Worm (Caenorhabditis elegans) whole organism, late embryonic: Measurements from ENCODE around the gene spat-3.
A peak's percentile ranks its signal among the peaks of the same experiment; 100 is the strongest.

Source experiments
- C08G9.2 ChIP-seq: sonication (generic microtip); optimal IDR thresholded peaks from 2 replicates; lab custom pipeline; 2016; ENCODE audit warnings: mild to moderate bottlenecking, missing genetic modification characterization, moderate library complexity, missing compliant biosample characterization
- F13H6.1 ChIP-seq: sonication (generic microtip); optimal IDR thresholded peaks from 2 replicates; lab custom pipeline; 2016; ENCODE audit warnings: missing genetic modification characterization, missing compliant biosample characterization
- K02D7.2 ChIP-seq: sonication (generic microtip); optimal IDR thresholded peaks from 2 replicates; lab custom pipeline; 2017; ENCODE audit warnings: mild to moderate bottlenecking, missing genetic modification characterization, missing compliant biosample characterization
- K09A11.1 ChIP-seq: sonication (generic microtip); optimal IDR thresholded peaks from 2 replicates; lab custom pipeline; 2017; ENCODE audit warnings: antibody characterized with exemption, mild to moderate bottlenecking, missing genetic modification characterization, missing compliant biosample characterization; ENCODE audit not compliant: insufficient read depth
- T23F11.4 ChIP-seq: fragments of 200-800 bp; sonication (Bioruptor generic); optimal IDR thresholded peaks from 2 replicates; lab custom pipeline; 2018; ENCODE audit warnings: mild to moderate bottlenecking, missing genetic modification characterization, missing compliant biosample characterization
- Y22D7AL.16 ChIP-seq: sonication (generic microtip); optimal IDR thresholded peaks from 2 replicates; lab custom pipeline; 2016; ENCODE audit warnings: missing genetic modification characterization, missing compliant biosample characterization
- ahr-1 ChIP-seq: sonication (generic microtip); optimal IDR thresholded peaks from 2 replicates; lab custom pipeline; 2016; ENCODE audit warnings: missing genetic modification characterization, missing compliant biosample characterization
- ceh-18 ChIP-seq: sonication (generic microtip); optimal IDR thresholded peaks from 2 replicates; lab custom pipeline; 2016; ENCODE audit warnings: missing genetic modification characterization, missing compliant biosample characterization
- ceh-19 ChIP-seq: fragments of 200-800 bp; sonication (Bioruptor generic); optimal IDR thresholded peaks from 2 replicates; lab custom pipeline; 2018; ENCODE audit warnings: mild to moderate bottlenecking, missing genetic modification characterization, missing compliant biosample characterization
- ceh-22 ChIP-seq: sonication (generic microtip); optimal IDR thresholded peaks from 2 replicates; lab custom pipeline; 2017; ENCODE audit warnings: missing biosample characterization, missing genetic modification characterization
- ceh-24 ChIP-seq: sonication (generic microtip); optimal IDR thresholded peaks from 2 replicates; lab custom pipeline; 2016; ENCODE audit warnings: mild to moderate bottlenecking, missing genetic modification characterization, missing compliant biosample characterization
- ceh-30 ChIP-seq: fragments of 150-350 bp; optimal IDR thresholded peaks from 2 replicates; lab custom pipeline; 2014; ENCODE audit warnings: missing biosample characterization, missing genetic modification characterization
- ceh-31 ChIP-seq: sonication (generic microtip); optimal IDR thresholded peaks from 2 replicates; lab custom pipeline; 2016; ENCODE audit warnings: missing genetic modification characterization, missing compliant biosample characterization
- ceh-45 ChIP-seq: fragments of 200-800 bp; sonication (Bioruptor generic); IDR thresholded peaks from 2 replicates; pipeline ENCODE4 v1.3.6; 2022; ENCODE audit warnings: missing genetic modification reagents, missing genetic modification characterization, missing compliant biosample characterization
- ceh-48 ChIP-seq: sonication (generic microtip); optimal IDR thresholded peaks from 2 replicates; lab custom pipeline; 2016; ENCODE audit warnings: missing genetic modification characterization, inconsistent platforms, missing compliant biosample characterization
- ceh-6 ChIP-seq: fragments of 200-800 bp; sonication (Bioruptor generic); optimal IDR thresholded peaks from 2 replicates; lab custom pipeline; 2018; ENCODE audit warnings: mild to moderate bottlenecking, missing genetic modification characterization, missing compliant biosample characterization
- ceh-9 ChIP-seq: sonication (generic microtip); optimal IDR thresholded peaks from 2 replicates; lab custom pipeline; 2016; ENCODE audit warnings: mild to moderate bottlenecking, missing genetic modification characterization, inconsistent platforms, missing compliant biosample characterization
- che-1 ChIP-seq: sonication (generic microtip); optimal IDR thresholded peaks from 2 replicates; lab custom pipeline; 2016; ENCODE audit warnings: mild to moderate bottlenecking, missing genetic modification characterization, missing compliant biosample characterization
- dmd-4 ChIP-seq: sonication (generic microtip); optimal IDR thresholded peaks from 2 replicates; lab custom pipeline; 2016; ENCODE audit warnings: borderline replicate concordance, missing genetic modification characterization, missing compliant biosample characterization
- fax-1 ChIP-seq: sonication (generic microtip); optimal IDR thresholded peaks from 2 replicates; lab custom pipeline; 2016; ENCODE audit warnings: missing genotype, missing genetic modification characterization, missing compliant biosample characterization
- fkh-6 ChIP-seq: sonication (generic microtip); optimal IDR thresholded peaks from 2 replicates; lab custom pipeline; 2016; ENCODE audit warnings: missing genetic modification characterization, missing compliant biosample characterization
- hlh-13 ChIP-seq: fragments of 200-800 bp; sonication (Bioruptor generic); optimal IDR thresholded peaks from 2 replicates; lab custom pipeline; 2018; ENCODE audit warnings: mild to moderate bottlenecking, missing genetic modification characterization, missing compliant biosample characterization
- hlh-15 ChIP-seq: sonication (generic microtip); optimal IDR thresholded peaks from 2 replicates; lab custom pipeline; 2016; ENCODE audit warnings: missing genetic modification characterization, missing compliant biosample characterization
- hlh-6 ChIP-seq: sonication (generic microtip); optimal IDR thresholded peaks from 2 replicates; lab custom pipeline; 2016; ENCODE audit warnings: missing genotype, missing genetic modification characterization, missing compliant biosample characterization
- hlh-8 ChIP-seq: sonication (generic microtip); optimal IDR thresholded peaks from 2 replicates; lab custom pipeline; 2016; ENCODE audit warnings: missing genotype, missing genetic modification characterization, missing compliant biosample characterization
- lim-6 ChIP-seq: sonication (generic microtip); optimal IDR thresholded peaks from 2 replicates; lab custom pipeline; 2016; ENCODE audit warnings: missing genetic modification characterization, missing compliant biosample characterization
- mec-3 ChIP-seq: sonication (generic microtip); optimal IDR thresholded peaks from 2 replicates; lab custom pipeline; 2016; ENCODE audit warnings: borderline replicate concordance, missing genetic modification characterization, missing compliant biosample characterization
- nhr-11 ChIP-seq: fragments of 150-350 bp; optimal IDR thresholded peaks from 2 replicates; lab custom pipeline; 2014; ENCODE audit warnings: missing biosample characterization, missing genetic modification characterization
- nhr-232 ChIP-seq: sonication (generic microtip); optimal IDR thresholded peaks from 2 replicates; lab custom pipeline; 2016; ENCODE audit warnings: missing genetic modification characterization, missing compliant biosample characterization
- odd-2 ChIP-seq: sonication (generic microtip); optimal IDR thresholded peaks from 2 replicates; lab custom pipeline; 2017; ENCODE audit warnings: antibody characterized with exemption, mild to moderate bottlenecking, missing genetic modification characterization, missing compliant biosample characterization
- pat-9 ChIP-seq: fragments of 200-800 bp; sonication (Bioruptor generic); optimal IDR thresholded peaks from 2 replicates; lab custom pipeline; 2018; ENCODE audit warnings: mild to moderate bottlenecking, missing genetic modification characterization, moderate library complexity, missing compliant biosample characterization
- pha-2 ChIP-seq: sonication (generic microtip); optimal IDR thresholded peaks from 2 replicates; lab custom pipeline; 2017; ENCODE audit warnings: mild to moderate bottlenecking, missing genetic modification characterization, missing compliant biosample characterization
- sdc-2 ChIP-seq: sonication (generic microtip); optimal IDR thresholded peaks from 2 replicates; lab custom pipeline; 2016; ENCODE audit warnings: missing genotype, missing genetic modification characterization, missing compliant biosample characterization
- sox-2 ChIP-seq: fragments of 200-800 bp; sonication (Bioruptor generic); IDR thresholded peaks from 2 replicates; pipeline ENCODE4 v1.3.6; 2022; ENCODE audit warnings: missing genetic modification reagents, missing genetic modification characterization, missing compliant biosample characterization
- sox-4 ChIP-seq: sonication (generic microtip); optimal IDR thresholded peaks from 2 replicates; lab custom pipeline; 2017; ENCODE audit warnings: mild to moderate bottlenecking, missing genetic modification characterization, inconsistent platforms, missing compliant biosample characterization
- syd-9 ChIP-seq: sonication (generic microtip); optimal IDR thresholded peaks from 2 replicates; lab custom pipeline; 2016; ENCODE audit warnings: mild to moderate bottlenecking, missing genetic modification characterization, moderate library complexity, missing compliant biosample characterization
- tbx-2 ChIP-seq: sonication (generic microtip); optimal IDR thresholded peaks from 2 replicates; lab custom pipeline; 2016; ENCODE audit warnings: missing genetic modification characterization, missing compliant biosample characterization
- unc-3 ChIP-seq, 2 experiments: fragments of 200-800 bp in 1 of 2; sonication (Bioruptor generic) in 1 of 2; sonication (generic microtip) in 1 of 2; conservative IDR thresholded peaks in 1 of 2; optimal IDR thresholded peaks in 1 of 2; 2 replicates each; pipeline versions ENCODE4 v1.3.6 to Lab custom; 2016 to 2022; ENCODE audit warnings: missing compliant biosample characterization in 2 of 2, missing genetic modification characterization in 2 of 2, missing genetic modification reagents in 1 of 2
- unc-42 ChIP-seq: sonication (generic microtip); optimal IDR thresholded peaks from 2 replicates; lab custom pipeline; 2016; ENCODE audit warnings: missing genotype, missing genetic modification characterization, missing compliant biosample characterization
- unc-55 ChIP-seq: sonication (generic microtip); optimal IDR thresholded peaks from 2 replicates; lab custom pipeline; 2017; ENCODE audit warnings: missing biosample characterization, missing genetic modification reagents, missing genetic modification characterization
- unc-86 ChIP-seq: sonication (generic microtip); optimal IDR thresholded peaks from 2 replicates; lab custom pipeline; 2016; ENCODE audit warnings: missing genetic modification characterization, missing compliant biosample characterization
- ztf-16 ChIP-seq: sonication (generic microtip); optimal IDR thresholded peaks from 2 replicates; lab custom pipeline; 2017; ENCODE audit warnings: missing genetic modification characterization, missing compliant biosample characterization

spat-3 gene

DNA sequence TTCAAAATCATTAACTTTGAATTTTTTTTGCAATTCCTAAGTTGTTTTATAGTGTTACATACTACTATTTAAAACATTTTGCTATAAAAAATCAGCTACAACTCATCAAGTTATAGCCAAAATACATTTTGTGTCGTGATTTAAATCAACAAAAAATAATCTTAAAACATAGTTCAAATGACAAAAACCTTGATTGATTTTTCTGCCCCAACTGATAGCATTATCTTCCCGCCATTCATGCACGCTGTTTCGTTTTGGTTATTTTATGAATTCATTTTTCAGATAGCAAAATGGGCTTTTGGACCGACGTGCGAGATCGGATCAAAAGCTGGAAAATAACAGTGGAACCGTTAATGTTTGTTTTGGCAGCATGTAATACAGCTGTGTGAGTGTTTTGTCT lies 26.4 kb upstream of the spat-3 start, which contains the start of gene slcr-46.1:
Gene slcr-46.1 (plus strand): TSS at position 274 of the 400 bp plus-strand sequence.
- TF ChIP-seq ahr-1 (tag; lab: Kevin White, UChicago) (no peak), Y22D7AL.16 (no peak), ztf-16 (no peak), hlh-8 (tag; lab: Kevin White, UChicago) (no peak), ceh-6 (GFP tag; lab: Kevin White, UChicago) (no peak), K02D7.2 (tag; lab: Kevin White, UChicago) (no peak), unc-55 (GFP tag; lab: Kevin White, UChicago) (no peak), ceh-22 (tag; lab: Kevin White, UChicago) (no peak), fax-1 (tag; lab: Kevin White, UChicago) (no peak), K09A11.1 (tag; lab: Kevin White, UChicago) (no peak), T23F11.4 (no peak), C08G9.2 (tag; lab: Kevin White, UChicago) (no peak), hlh-13 (GFP tag; lab: Kevin White, UChicago) (no peak), dmd-4 (no peak), odd-2 (tag; lab: Kevin White, UChicago) (no peak)

DNA sequence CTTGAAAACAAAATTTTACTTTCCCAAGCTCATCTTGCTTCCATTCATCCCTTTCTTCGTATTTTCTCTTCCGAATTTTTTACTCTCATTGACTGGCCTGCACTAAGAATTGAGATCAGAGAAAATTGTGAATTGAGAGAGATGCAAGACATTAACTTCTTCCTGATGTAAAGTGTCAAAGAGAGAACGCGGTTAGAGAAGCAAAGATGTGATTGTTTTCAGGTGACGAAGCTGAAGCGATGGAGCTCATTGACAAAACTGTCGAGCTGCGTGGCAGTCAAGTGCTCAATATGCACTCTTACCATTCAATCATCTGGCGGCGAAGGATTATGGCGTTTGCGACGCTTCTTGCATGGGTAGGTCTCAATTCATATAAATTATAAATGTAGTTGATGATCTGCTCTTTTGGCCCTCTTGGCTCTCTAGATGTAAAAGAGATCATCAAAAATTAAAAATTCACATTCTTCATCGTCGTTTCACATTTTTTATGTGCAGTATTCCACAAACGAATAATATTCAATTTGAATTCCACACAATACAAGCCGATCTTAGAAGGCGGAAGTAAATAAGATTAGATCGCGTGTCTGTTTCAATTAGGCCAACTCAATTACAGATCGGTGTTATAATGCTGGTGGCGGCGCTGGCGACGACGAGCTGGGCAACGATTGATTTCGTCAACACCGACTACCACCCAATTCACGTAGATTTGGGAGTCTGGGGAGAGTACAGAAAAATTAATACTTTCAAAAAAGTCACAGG lies 23.3 kb upstream of the spat-3 start:
- TF ChIP-seq pha-2 (tag; lab: Kevin White, UChicago) (no peak), unc-42 (tag; lab: Kevin White, UChicago) (peak; percentile 85), hlh-8 (tag; lab: Kevin White, UChicago) (peak; percentile 3), ztf-16 (no peak), unc-55 (GFP tag; lab: Kevin White, UChicago) (peak; percentile 18)

DNA sequence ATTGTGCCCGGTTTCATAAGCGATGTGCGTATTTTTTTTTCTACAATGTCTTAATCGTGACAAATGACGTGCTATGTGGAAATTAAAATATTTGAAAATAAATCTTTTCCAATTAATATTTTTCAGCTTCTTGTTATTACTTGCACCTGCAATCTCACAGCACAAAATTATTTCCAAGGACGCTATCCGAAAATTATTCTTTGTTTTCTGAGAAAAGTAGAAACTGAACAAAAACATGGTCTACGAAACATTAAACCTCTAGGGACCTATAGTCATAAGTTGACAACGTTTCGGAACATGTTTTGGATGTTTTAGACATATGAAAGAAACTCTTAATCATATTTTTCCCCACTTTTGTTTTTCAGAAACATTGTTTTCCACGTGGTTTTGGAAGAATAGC lies 22.6 kb upstream of the spat-3 start:
- no peak for TF ChIP-seq ceh-24 (tag; lab: Kevin White, UChicago)
- no peak for TF ChIP-seq hlh-8 (tag; lab: Kevin White, UChicago)
- no peak for TF ChIP-seq unc-86 (tag; lab: Kevin White, UChicago)
- TF ChIP-seq ceh-31 (tag; lab: Kevin White, UChicago), result no peak
- no peak for TF ChIP-seq sdc-2 (tag; lab: Kevin White, UChicago)
- no peak for TF ChIP-seq nhr-232 (tag; lab: Kevin White, UChicago)
- no peak for TF ChIP-seq ceh-45 (GFP tag; lab: Robert Waterston, UW)
- no peak for TF ChIP-seq F13H6.1 (tag; lab: Kevin White, UChicago)
- no peak for TF ChIP-seq hlh-15 (tag; lab: Kevin White, UChicago)
- TF ChIP-seq hlh-13 (GFP tag; lab: Kevin White, UChicago), result no peak
- no peak for TF ChIP-seq tbx-2 (tag; lab: Kevin White, UChicago)
- no peak for TF ChIP-seq ceh-19 (GFP tag; lab: Kevin White, UChicago)
- no peak for TF ChIP-seq nhr-11 (tag; lab: Kevin White, UChicago)
- TF ChIP-seq mec-3 (tag; lab: Kevin White, UChicago), result no peak
- TF ChIP-seq ceh-48 (tag; lab: Kevin White, UChicago), result no peak
- no peak for TF ChIP-seq ceh-18 (tag; lab: Kevin White, UChicago)
- TF ChIP-seq odd-2 (tag; lab: Kevin White, UChicago), result no peak

DNA sequence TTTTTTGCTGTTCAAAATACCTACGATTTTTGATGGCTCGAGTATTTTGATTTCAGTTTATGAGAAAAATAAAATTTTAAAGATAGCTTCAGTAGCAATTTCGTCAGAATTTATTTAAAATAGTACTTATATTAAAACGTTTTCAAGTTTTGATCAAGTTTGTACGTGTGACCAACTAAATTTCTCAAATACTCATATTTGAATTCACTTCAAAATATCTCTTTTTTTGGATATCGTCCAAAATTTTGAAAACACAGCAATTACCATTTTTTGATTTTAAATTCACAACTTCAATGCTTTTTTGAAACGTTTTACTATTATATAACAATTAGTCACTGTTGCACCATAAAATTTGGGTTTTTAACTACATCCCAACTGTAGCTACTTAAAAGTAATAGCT lies 21.2 kb upstream of the spat-3 start:
- no peak for TF ChIP-seq che-1 (tag; lab: Kevin White, UChicago)
- no peak for TF ChIP-seq fax-1 (tag; lab: Kevin White, UChicago)
- TF ChIP-seq fkh-6 (tag; lab: Kevin White, UChicago), result no peak
- TF ChIP-seq ceh-30, result no peak
- no peak for TF ChIP-seq pat-9 (tag; lab: Kevin White, UChicago)
- no peak for TF ChIP-seq ceh-48 (tag; lab: Kevin White, UChicago)
- no peak for TF ChIP-seq ceh-19 (GFP tag; lab: Kevin White, UChicago)
- no peak for TF ChIP-seq tbx-2 (tag; lab: Kevin White, UChicago)
- TF ChIP-seq ceh-9 (tag; lab: Kevin White, UChicago), result no peak
- no peak for TF ChIP-seq nhr-232 (tag; lab: Kevin White, UChicago)
- TF ChIP-seq syd-9 (tag; lab: Kevin White, UChicago), result no peak
- no peak for TF ChIP-seq hlh-6 (tag; lab: Kevin White, UChicago)
- no peak for TF ChIP-seq sox-2 (GFP tag; lab: Robert Waterston, UW)
- TF ChIP-seq Y22D7AL.16, result no peak
- no peak for TF ChIP-seq lim-6
- TF ChIP-seq sox-4 (tag; lab: Kevin White, UChicago), result no peak
- no peak for TF ChIP-seq unc-3 (GFP tag; conservative IDR thresholded peaks at IDR 0.05; lab: Robert Waterston, UW)
- no peak for TF ChIP-seq unc-3 (tag; optimal IDR thresholded peaks at IDR 0.05; lab: Kevin White, UChicago)
- TF ChIP-seq unc-55 (GFP tag; lab: Kevin White, UChicago), result no peak
- TF ChIP-seq, all 69 proteins: peak for 0
